Fruit fly (Drosophila melanogaster): ENCODE measurements around the gene CG14770.

Gene CG14770

dm6 chrX:1341944-1342392 is 27.1 kb upstream of the CG14770 start, which contains the start of gene Naa30A (continued):
- TF ChIP-seq ewg (GFP tag; optimal IDR thresholded peaks at IDR 0.05) (peak; percentile 51), Awh (GFP tag; IDR thresholded peaks at IDR 0.05) (no peak), CG14860 (GFP tag; IDR thresholded peaks at IDR 0.05; ENCODE audit: partially characterized antibody) (peak; percentile 95), nmo (GFP tag; optimal IDR thresholded peaks at IDR 0.05) (peak; percentile 43), CG17328 (GFP tag; IDR thresholded peaks at IDR 0.05) (no peak), CG2678 (tag; optimal IDR thresholded peaks at IDR 0.05) (peak; percentile 18), Hr39 (optimal IDR thresholded peaks at IDR 0.05) (peak; percentile 86), tna (GFP tag; IDR thresholded peaks at IDR 0.05; ENCODE audit: partially characterized antibody) (peak; percentile 94), Dad (GFP tag; optimal IDR thresholded peaks at IDR 0.05) (no peak), TFAM (GFP tag; optimal IDR thresholded peaks at IDR 0.05) (no peak), Med (GFP tag) (peak; percentile 48), fd102C (GFP tag; optimal IDR thresholded peaks at IDR 0.05) (no peak), CG13296 (GFP tag; optimal IDR thresholded peaks at IDR 0.05) (peak; percentile 27), knrl (GFP tag; IDR thresholded peaks at IDR 0.05; ENCODE audit: partially characterized antibody) (peak; percentile 94), CG11696 (GFP tag; IDR thresholded peaks at IDR 0.05) (no peak), CG6791 (GFP tag; IDR thresholded peaks at IDR 0.05; ENCODE audit: partially characterized antibody) (peak; percentile 97), CG2129 (GFP tag; IDR thresholded peaks at IDR 0.05; ENCODE audit: partially characterized antibody) (peak; percentile 85), CG16813 (GFP tag; IDR thresholded peaks at IDR 0.05; ENCODE audit: partially characterized antibody) (peak; percentile 97), chinmo (GFP tag; IDR thresholded peaks at IDR 0.05; ENCODE audit: partially characterized antibody) (peak; percentile 96), Sry-δ (GFP tag; optimal IDR thresholded peaks at IDR 0.05) (peak; percentile 63), CG9797 (GFP tag; optimal IDR thresholded peaks at IDR 0.05) (peak; percentile 8), CG13424 (tag; optimal IDR thresholded peaks at IDR 0.05) (peak; percentile 12), amos (GFP tag; IDR thresholded peaks at IDR 0.05; ENCODE audit: partially characterized antibody) (peak; percentile 97), cad (GFP tag; optimal IDR thresholded peaks at IDR 0.05) (no peak), Doc3 (GFP tag; IDR thresholded peaks at IDR 0.05; ENCODE audit: partially characterized antibody) (peak; percentile 90), jigr1 (GFP tag; IDR thresholded peaks at IDR 0.05) (no peak), CG15011 (GFP tag; optimal IDR thresholded peaks at IDR 0.05) (no peak), MBD-R2 (GFP tag; IDR thresholded peaks at IDR 0.05) (peak; percentile 87), CG3995 (GFP tag; optimal IDR thresholded peaks at IDR 0.05) (peak; percentile 84), CG31441 (GFP tag; IDR thresholded peaks at IDR 0.05) (0 out of 2 replicates have a peak, but pooled peaks have one; percentile 34), nerfin-1 (tag; optimal IDR thresholded peaks at IDR 0.05) (peak; percentile 25), dpn (GFP tag; optimal IDR thresholded peaks at IDR 0.05) (peak in 1 of 2 experiments; percentile 24), CG30020 (tag; optimal IDR thresholded peaks at IDR 0.05) (peak; percentile 21), oc (tag; optimal IDR thresholded peaks at IDR 0.05) (no peak), CG7963 (GFP tag; IDR thresholded peaks at IDR 0.05; ENCODE audit: partially characterized antibody) (peak; percentile 96), hbn (GFP tag; IDR thresholded peaks at IDR 0.05; ENCODE audit: partially characterized antibody) (peak; percentile 92), MESR4 (GFP tag; optimal IDR thresholded peaks at IDR 0.05) (peak; percentile 96), mld (GFP tag; IDR thresholded peaks at IDR 0.05; ENCODE audit: partially characterized antibody) (peak; percentile 97), Pdp1 (GFP tag; optimal IDR thresholded peaks at IDR 0.05) (peak in 1 of 2 experiments; percentile 51), CG12391 (tag; optimal IDR thresholded peaks at IDR 0.05) (peak; percentile 24), CG17361 (GFP tag; IDR thresholded peaks at IDR 0.05) (peak; percentile 51; the same call in 2 of the 3 replicates), CG17186 (GFP tag; optimal IDR thresholded peaks at IDR 0.05) (peak; percentile 48), CG8281 (tag; optimal IDR thresholded peaks at IDR 0.05) (no peak), Ets97D (GFP tag; optimal IDR thresholded peaks at IDR 0.05) (peak; percentile 18), CG4617 (GFP tag; optimal IDR thresholded peaks at IDR 0.05; ENCODE audit: borderline replicate concordance) (peak; percentile 71), CG34422 (GFP tag; IDR thresholded peaks at IDR 0.05) (0 out of 3 replicates have a peak, but pooled peaks have one; percentile 15), E2f2 (GFP tag; IDR thresholded peaks at IDR 0.05) (peak; percentile 49), CG14710 (tag; optimal IDR thresholded peaks at IDR 0.05) (peak; percentile 40), grau (tag; optimal IDR thresholded peaks at IDR 0.05) (peak; percentile 47)
